Fruit fly (Drosophila melanogaster) whole organism, embryonic: ENCODE measurements around the gene mld.
A peak's percentile ranks its signal among the peaks of the same experiment; 100 is the strongest.

Experiments
- Awh ChIP-seq: fragments of 200-800 bp; sonication (Bioruptor generic); IDR thresholded peaks from 2 replicates; pipeline ENCODE4, ENCODE4 v1.3.6; 2022; ENCODE audit warnings: missing biosample characterization, missing genetic modification characterization
- BEAF-32 ChIP-seq: fragments of 200-800 bp; sonication (Bioruptor generic); optimal IDR thresholded peaks from 3 replicates; lab custom pipeline; 2017; ENCODE audit warnings: missing biosample characterization, missing genetic modification characterization, mild to moderate bottlenecking, moderate library complexity, missing genetic modification reagents
- CG10274 ChIP-seq: fragments of 200-800 bp; sonication (Bioruptor generic); optimal IDR thresholded peaks from 3 replicates; lab custom pipeline; 2017; ENCODE audit warnings: missing biosample characterization, mild to moderate bottlenecking, missing genetic modification characterization
- CG10431 ChIP-seq: fragments of 200-800 bp; sonication (Bioruptor generic); optimal IDR thresholded peaks from 3 replicates; lab custom pipeline; 2018; ENCODE audit warnings: missing biosample characterization, mild to moderate bottlenecking, missing genetic modification characterization
- CG10959 ChIP-seq: fragments of 200-800 bp; sonication (Bioruptor generic); IDR thresholded peaks from 2 replicates; pipeline ENCODE4 v1.3.6; 2022; ENCODE audit warnings: missing biosample characterization, missing genetic modification characterization
- CG11696 ChIP-seq: fragments of 200-800 bp; sonication (Bioruptor generic); IDR thresholded peaks from 2 replicates; pipeline ENCODE4 v1.3.6; 2022; ENCODE audit warnings: missing biosample characterization, missing genetic modification characterization
- CG13775 ChIP-seq: fragments of 200-800 bp; sonication (Bioruptor generic); optimal IDR thresholded peaks from 3 replicates; lab custom pipeline; 2017; ENCODE audit warnings: missing biosample characterization, mild to moderate bottlenecking, missing genetic modification characterization
- CG14965 ChIP-seq: fragments of 200-800 bp; sonication (Bioruptor generic); optimal IDR thresholded peaks from 2 replicates; lab custom pipeline; 2016; ENCODE audit warnings: missing biosample characterization, missing genetic modification characterization, borderline replicate concordance
- CG15269 ChIP-seq: fragments of 200-800 bp; sonication (Bioruptor generic); optimal IDR thresholded peaks from 2 replicates; lab custom pipeline; 2018; ENCODE audit warnings: missing biosample characterization, mild to moderate bottlenecking, missing genetic modification characterization, moderate library complexity
- CG1529 ChIP-seq: fragments of 200-800 bp; sonication (Bioruptor generic); optimal IDR thresholded peaks from 3 replicates; lab custom pipeline; 2018; ENCODE audit warnings: missing biosample characterization, missing genetic modification characterization
- CG1603 ChIP-seq: fragments of 200-800 bp; sonication (Bioruptor generic); optimal IDR thresholded peaks from 2 replicates; lab custom pipeline; 2019; ENCODE audit warnings: missing biosample characterization, mild to moderate bottlenecking, missing genetic modification characterization, moderate library complexity
- CG16813 ChIP-seq: fragments of 200-800 bp; sonication (Bioruptor generic); IDR thresholded peaks from 3 replicates; pipeline ENCODE4 v1.3.6; 2022; ENCODE audit warnings: missing biosample characterization, missing genetic modification characterization; ENCODE audit not compliant: partially characterized antibody
- CG31365 ChIP-seq: fragments of 200-800 bp; sonication (Bioruptor generic); optimal IDR thresholded peaks from 2 replicates; lab custom pipeline; 2018; ENCODE audit warnings: missing biosample characterization, mild to moderate bottlenecking, missing genetic modification characterization
- CG3838 ChIP-seq: fragments of 200-800 bp; sonication (Bioruptor generic); optimal IDR thresholded peaks from 3 replicates; lab custom pipeline; 2016; ENCODE audit warnings: missing biosample characterization, missing genetic modification characterization
- CG4730 ChIP-seq: fragments of 200-800 bp; sonication (Bioruptor generic); IDR thresholded peaks from 2 replicates; pipeline ENCODE4 v1.3.6; 2022; ENCODE audit warnings: missing biosample characterization, missing genetic modification characterization
- CG6254 ChIP-seq: fragments of 200-800 bp; sonication (Bioruptor generic); optimal IDR thresholded peaks from 3 replicates; lab custom pipeline; 2017; ENCODE audit warnings: mild to moderate bottlenecking, missing biosample characterization, missing genetic modification reagents, missing genetic modification characterization
- CG6854 ChIP-seq: fragments of 200-800 bp; sonication (Bioruptor generic); optimal IDR thresholded peaks from 3 replicates; lab custom pipeline; 2017; ENCODE audit warnings: missing biosample characterization, mild to moderate bottlenecking, missing genetic modification characterization
- CG7963 ChIP-seq: fragments of 200-800 bp; sonication (Bioruptor generic); IDR thresholded peaks from 3 replicates; pipeline ENCODE4 v1.3.6; 2022; ENCODE audit warnings: missing biosample characterization, missing genetic modification characterization; ENCODE audit not compliant: partially characterized antibody
- CG8290 ChIP-seq, 3 experiments: fragments of 200-800 bp; sonication (Bioruptor generic); optimal IDR thresholded peaks; 2 replicates each; lab custom pipeline; 2016 to 2019; ENCODE audit warnings: missing biosample characterization in 3 of 3, missing genetic modification characterization in 3 of 3, mild to moderate bottlenecking in 2 of 3, moderate library complexity in 1 of 3
- CG8388 ChIP-seq: fragments of 200-800 bp; sonication (Bioruptor generic); optimal IDR thresholded peaks from 2 replicates; lab custom pipeline; 2019; ENCODE audit warnings: missing biosample characterization, mild to moderate bottlenecking, missing genetic modification characterization, moderate library complexity
- CG9609 ChIP-seq: fragments of 200-800 bp; sonication (Bioruptor generic); optimal IDR thresholded peaks from 3 replicates; lab custom pipeline; 2016; ENCODE audit warnings: missing biosample characterization, missing genetic modification characterization
- Dbx ChIP-seq: fragments of 200-800 bp; sonication (Bioruptor generic); IDR thresholded peaks from 3 replicates; pipeline ENCODE4 v1.3.6; 2022; ENCODE audit warnings: missing biosample characterization, missing genetic modification characterization
- Dref ChIP-seq: fragments of 200-800 bp; sonication (Bioruptor generic); IDR thresholded peaks from 2 replicates; pipeline ENCODE4 v1.3.6; 2022; ENCODE audit warnings: missing biosample characterization, missing genetic modification characterization
- Eip74EF ChIP-seq, 2 experiments: fragments of 200-800 bp in 1 of 2; fragments of >200 bp in 1 of 2; sonication (Bioruptor generic) in 1 of 2; optimal IDR thresholded peaks; 2 replicates each; lab custom pipeline; 2017 to 2019; ENCODE audit warnings: missing biosample characterization in 2 of 2, missing genetic modification characterization in 2 of 2, mild to moderate bottlenecking in 1 of 2, moderate library complexity in 1 of 2
- Elba2 ChIP-seq: fragments of 200-800 bp; sonication (Bioruptor generic); optimal IDR thresholded peaks from 3 replicates; lab custom pipeline; 2016; ENCODE audit warnings: missing biosample characterization, missing genetic modification characterization
- Fer2 ChIP-seq: fragments of 200-800 bp; sonication (Bioruptor generic); optimal IDR thresholded peaks from 2 replicates; lab custom pipeline; 2018; ENCODE audit warnings: missing biosample characterization, mild to moderate bottlenecking, missing genetic modification characterization, moderate library complexity
- GATAe ChIP-seq: fragments of 200-800 bp; sonication (Bioruptor generic); conservative IDR thresholded peaks from 2 replicates; pipeline ENCODE4 v1.3.6; 2022; ENCODE audit warnings: missing biosample characterization, missing genetic modification characterization
- H15 ChIP-seq: fragments of 200-800 bp; sonication (Bioruptor generic); IDR thresholded peaks from 3 replicates; pipeline ENCODE4 v1.3.6; 2022; ENCODE audit warnings: missing biosample characterization, missing genetic modification characterization
- HHEX ChIP-seq: fragments of 200-800 bp; sonication (Bioruptor generic); optimal IDR thresholded peaks from 3 replicates; lab custom pipeline; 2017; ENCODE audit warnings: missing biosample characterization, mild to moderate bottlenecking, missing genetic modification characterization, missing genetic modification reagents
- Med ChIP-seq: fragments of 200-800 bp; sonication (Bioruptor generic); peaks from one replicate; lab custom pipeline; 2016; ENCODE audit warnings: missing biosample characterization, missing genetic modification characterization, mild to moderate bottlenecking, inconsistent platforms, moderate library complexity
- PHDP ChIP-seq: fragments of 200-800 bp; sonication (Bioruptor generic); optimal IDR thresholded peaks from 3 replicates; lab custom pipeline; 2018; ENCODE audit warnings: missing biosample characterization, mild to moderate bottlenecking, missing genetic modification characterization, moderate library complexity
- Ptx1 ChIP-seq: fragments of 200-800 bp; sonication (Bioruptor generic); IDR thresholded peaks from 2 replicates; pipeline ENCODE4 v1.3.6; 2022; ENCODE audit warnings: missing biosample characterization, missing genetic modification characterization
- Rx ChIP-seq: fragments of 200-800 bp; sonication (Bioruptor generic); IDR thresholded peaks from 2 replicates; pipeline ENCODE4 v1.3.6; 2022; ENCODE audit warnings: missing biosample characterization, missing genetic modification characterization
- Six4 ChIP-seq: fragments of 200-800 bp; sonication (Bioruptor generic); optimal IDR thresholded peaks from 2 replicates; lab custom pipeline; 2016; ENCODE audit warnings: missing biosample characterization, missing genetic modification characterization
- Spps ChIP-seq: fragments of 200-800 bp; sonication (Bioruptor generic); optimal IDR thresholded peaks from 2 replicates; lab custom pipeline; 2018; ENCODE audit warnings: missing biosample characterization, mild to moderate bottlenecking, missing genetic modification characterization
- bbx ChIP-seq: fragments of 200-800 bp; sonication (Bioruptor generic); IDR thresholded peaks from 2 replicates; pipeline ENCODE4 v1.3.6; 2022; ENCODE audit warnings: missing biosample characterization, missing genetic modification characterization; ENCODE audit not compliant: partially characterized antibody
- bsh ChIP-seq, 2 experiments: fragments of 200-800 bp; sonication (Bioruptor generic); optimal IDR thresholded peaks; 2 replicates each; lab custom pipeline; 2017 to 2018; ENCODE audit warnings: mild to moderate bottlenecking in 2 of 2, missing biosample characterization in 2 of 2, missing genetic modification characterization in 2 of 2, moderate library complexity in 1 of 2
- btn ChIP-seq: fragments of 200-800 bp; sonication (Bioruptor generic); optimal IDR thresholded peaks from 2 replicates; lab custom pipeline; 2016; ENCODE audit warnings: missing biosample characterization, missing genetic modification characterization
- cas ChIP-seq: fragments of 200-800 bp; sonication (Bioruptor generic); IDR thresholded peaks from 2 replicates; pipeline ENCODE4 v1.3.6; 2022; ENCODE audit warnings: missing biosample characterization, missing genetic modification characterization
- caup ChIP-seq: fragments of 200-800 bp; sonication (Bioruptor generic); optimal IDR thresholded peaks from 3 replicates; lab custom pipeline; 2017; ENCODE audit warnings: missing biosample characterization, mild to moderate bottlenecking, missing genetic modification characterization, moderate library complexity; ENCODE audit not compliant: severe bottlenecking
- ewg ChIP-seq: fragments of 200-800 bp; sonication (Bioruptor generic); optimal IDR thresholded peaks from 3 replicates; lab custom pipeline; 2017; ENCODE audit warnings: mild to moderate bottlenecking, missing biosample characterization, missing genetic modification reagents, missing genetic modification characterization
- eyg ChIP-seq: fragments of 200-800 bp; sonication (Bioruptor generic); optimal IDR thresholded peaks from 3 replicates; lab custom pipeline; 2016; ENCODE audit warnings: missing biosample characterization, missing genetic modification characterization
- gem ChIP-seq: fragments of 200-800 bp; sonication (Bioruptor generic); optimal IDR thresholded peaks from 2 replicates; lab custom pipeline; 2019; ENCODE audit warnings: missing biosample characterization, mild to moderate bottlenecking, missing genetic modification characterization, moderate library complexity
- luna ChIP-seq: fragments of 200-800 bp; sonication (Bioruptor generic); optimal IDR thresholded peaks from 2 replicates; lab custom pipeline; 2016; ENCODE audit warnings: missing biosample characterization, missing genetic modification characterization
- nmo ChIP-seq: fragments of 200-800 bp; sonication (Bioruptor generic); optimal IDR thresholded peaks from 2 replicates; lab custom pipeline; 2018; ENCODE audit warnings: missing biosample characterization, mild to moderate bottlenecking, missing genetic modification characterization, moderate library complexity
- sob ChIP-seq: fragments of 200-800 bp; sonication (Bioruptor generic); IDR thresholded peaks from 2 replicates; pipeline ENCODE4 v1.3.6; 2022; ENCODE audit warnings: missing biosample characterization, missing genetic modification characterization
- tup ChIP-seq: fragments of 200-800 bp; sonication (Bioruptor generic); optimal IDR thresholded peaks from 2 replicates; lab custom pipeline; 2016; ENCODE audit warnings: missing biosample characterization, mild to moderate bottlenecking, missing genetic modification characterization, moderate library complexity
- zfh1 ChIP-seq: fragments of 200-800 bp; sonication (Bioruptor generic); IDR thresholded peaks from 3 replicates; pipeline ENCODE4 v1.3.6; 2022; ENCODE audit warnings: missing biosample characterization, missing genetic modification characterization

Gene mld

dm6 chr3R:24580067-24580962, 5.1 kb upstream of the mld start (continued):
- TF ChIP-seq CG8290 (GFP tag; optimal IDR thresholded peaks at IDR 0.05; lab: Kevin White, UChicago) (no peak), CG8290 (tag; optimal IDR thresholded peaks at IDR 0.05; lab: Kevin White, UChicago) (no peak), CG16813 (no peak), Rx (GFP tag; lab: Robert Waterston, UW) (no peak), Dbx (no peak), GATAe (GFP tag; lab: Robert Waterston, UW) (no peak), Six4 (peak; percentile 22), CG6254 (GFP tag; lab: Kevin White, UChicago) (peak; percentile 30), CG10959 (GFP tag; lab: Robert Waterston, UW) (no peak), Eip74EF (GFP tag; optimal IDR thresholded peaks at IDR 0.05; lab: Kevin White, UChicago) (no peak), zfh1 (GFP tag; lab: Robert Waterston, UW) (no peak), btn (GFP tag; lab: Kevin White, UChicago) (no peak), CG31365 (no peak), gem (tag; lab: Kevin White, UChicago) (peak; percentile 64), CG3838 (GFP tag; lab: Kevin White, UChicago) (no peak), sob (GFP tag; lab: Robert Waterston, UW) (no peak), tup (GFP tag; lab: Kevin White, UChicago) (no peak), Spps (tag; lab: Kevin White, UChicago) (peak; percentile 25), CG13775 (GFP tag; lab: Kevin White, UChicago) (peak; percentile 39), CG6854 (GFP tag; lab: Kevin White, UChicago) (no peak), CG15269 (peak; percentile 20), caup (GFP tag; lab: Kevin White, UChicago) (no peak), CG8388 (GFP tag; lab: Kevin White, UChicago) (peak; percentile 10), PHDP (tag; lab: Kevin White, UChicago) (peak; percentile 29), H15 (no peak), bsh (GFP tag; optimal IDR thresholded peaks at IDR 0.05; lab: Kevin White, UChicago) (peak in 1 of 2 experiments; percentile 62), ewg (peak; percentile 9), CG10274 (no peak), Dref (GFP tag; lab: Robert Waterston, UW) (no peak), eyg (GFP tag; lab: Kevin White, UChicago) (no peak), Awh (no peak), CG9609 (GFP tag; lab: Kevin White, UChicago) (no peak), CG1529 (GFP tag; lab: Kevin White, UChicago) (peak; percentile 12), CG10431 (GFP tag; lab: Kevin White, UChicago) (no peak), cas (no peak), Elba2 (GFP tag; lab: Kevin White, UChicago) (no peak), HHEX (GFP tag; lab: Kevin White, UChicago) (no peak), nmo (peak; percentile 64), BEAF-32 (GFP tag; lab: Kevin White, UChicago) (no peak), bbx (GFP tag; lab: Robert Waterston, UW) (peak; percentile 75), Med (GFP tag; lab: Kevin White, UChicago) (no peak), luna (GFP tag; lab: Kevin White, UChicago) (no peak), Fer2 (tag; lab: Kevin White, UChicago) (no peak), CG7963 (GFP tag; lab: Robert Waterston, UW) (no peak), CG4730 (GFP tag; lab: Robert Waterston, UW) (no peak), CG11696 (GFP tag; lab: Robert Waterston, UW) (no peak), CG1603 (tag; lab: Kevin White, UChicago) (no peak), CG14965 (GFP tag; lab: Kevin White, UChicago) (no peak), Ptx1 (no peak)
